Worm (Caenorhabditis elegans) whole organism, L2 larva: ENCODE results near the gene mam-1.

Experiments
- nhr-6 ChIP-seq: fragments of 150-350 bp; optimal IDR thresholded peaks from 2 replicates; lab custom pipeline; 2014; ENCODE audit warnings: missing biosample characterization, missing genetic modification characterization
- unc-62 ChIP-seq: fragments of 150-350 bp; optimal IDR thresholded peaks from 2 replicates; lab custom pipeline; 2014; ENCODE audit warnings: missing biosample characterization, missing genetic modification reagents, missing genetic modification characterization

DNA sequence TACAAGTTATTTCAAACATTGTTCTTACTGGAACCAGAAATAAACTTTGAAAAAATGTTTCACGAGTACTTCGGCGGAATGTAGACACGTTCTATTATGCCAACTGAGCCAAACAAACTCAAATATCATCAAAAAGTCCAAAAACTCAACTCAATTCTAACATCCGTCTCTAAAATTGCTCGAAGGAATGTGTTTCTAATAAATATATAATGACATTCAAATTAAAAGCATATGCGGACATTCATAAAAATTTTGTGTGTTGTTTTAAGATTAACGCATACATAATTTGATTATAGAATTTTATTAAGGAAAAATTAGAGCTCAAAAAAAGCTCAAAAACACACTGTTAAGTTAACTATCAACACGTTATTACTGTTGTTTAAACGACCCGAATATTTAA, 42.8 kb downstream of the mam-1 start:
- TF ChIP-seq nhr-6 (no peak), unc-62 (GFP tag; lab: Kevin White, UChicago) (no peak)
